Worm (Caenorhabditis elegans): ENCODE data around the gene M7.7.

- TF ChIP-seq cog-1 (tag; optimal IDR thresholded peaks at IDR 0.05): no peak
- TF ChIP-seq ref-1 (GFP tag; conservative IDR thresholded peaks at IDR 0.05): no peak
Measured at ce11 chrIV:11080823-11081285, 8.8 kb upstream of the M7.7 start, which contains the start of gene atg-7.

All from whole organism, midembryonic.